Worm (Caenorhabditis elegans): ENCODE measurements around the gene psd-1.
A peak's percentile ranks its signal among the peaks of the same experiment; 100 is the strongest.

The psd-1 gene

DNA sequence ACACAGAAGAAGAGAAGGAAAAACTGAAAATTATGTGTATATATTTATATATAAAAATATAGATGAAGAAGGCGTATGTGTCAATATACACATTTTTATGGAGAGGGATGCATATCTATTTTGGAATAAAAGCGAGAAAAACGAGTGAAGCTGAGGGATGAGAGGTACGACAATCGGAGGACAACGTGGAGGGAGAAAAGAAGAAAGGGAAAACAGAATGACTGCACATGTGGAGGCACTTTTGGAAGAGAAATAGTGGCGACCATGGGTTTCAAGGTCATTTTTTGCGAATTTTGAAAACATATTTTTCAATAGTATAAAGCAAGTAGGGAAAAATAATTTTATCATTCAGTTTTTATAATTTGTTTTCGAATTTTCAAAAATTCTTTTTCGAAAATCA is 17.4 kb upstream of the psd-1 start:
- TF ChIP-seq lin-14 (GFP tag; optimal IDR thresholded peaks at IDR 0.05) (peak; percentile 61), unc-30 (tag; optimal IDR thresholded peaks at IDR 0.05) (no peak), dpl-1 (GFP tag; optimal IDR thresholded peaks at IDR 0.05) (peak in 1 of 3 experiments; percentile 32), ceh-88 (GFP tag; IDR thresholded peaks at IDR 0.05) (no peak), unc-62 (GFP tag; optimal IDR thresholded peaks at IDR 0.05) (no peak), lin-35 (GFP tag; optimal IDR thresholded peaks at IDR 0.05) (peak; percentile 22 to 33), C34B4.2 (tag; optimal IDR thresholded peaks at IDR 0.05) (no peak), grh-1 (GFP tag; IDR thresholded peaks at IDR 0.05) (no peak), lsy-2 (tag; optimal IDR thresholded peaks at IDR 0.05) (peak in 1 of 2 experiments; percentile 28), skn-1 (tag; optimal IDR thresholded peaks at IDR 0.05) (peak; percentile 49), efl-1 (optimal IDR thresholded peaks at IDR 0.05) (peak in 1 of 2 experiments; percentile 5), efl-1 (GFP tag; optimal IDR thresholded peaks at IDR 0.05 in 1 of 2) (no peak), C16A3.4 (tag; optimal IDR thresholded peaks at IDR 0.05) (peak; percentile 22), lin-15B (tag; optimal IDR thresholded peaks at IDR 0.05) (no peak), rnt-1 (tag; optimal IDR thresholded peaks at IDR 0.05) (peak; percentile 4), sptf-1 (tag; optimal IDR thresholded peaks at IDR 0.05) (no peak), ces-1 (GFP tag; optimal IDR thresholded peaks at IDR 0.05) (no peak), mep-1 (tag; optimal IDR thresholded peaks at IDR 0.05) (peak; percentile 69), xbp-1 (tag; optimal IDR thresholded peaks at IDR 0.05) (no peak), blmp-1 (tag; optimal IDR thresholded peaks at IDR 0.05) (peak; percentile 98), snu-23 (GFP tag; optimal IDR thresholded peaks at IDR 0.05) (peak; percentile 10), fkh-10 (GFP tag; optimal IDR thresholded peaks at IDR 0.05) (no peak), egl-13 (tag; optimal IDR thresholded peaks at IDR 0.05) (no peak)

DNA sequence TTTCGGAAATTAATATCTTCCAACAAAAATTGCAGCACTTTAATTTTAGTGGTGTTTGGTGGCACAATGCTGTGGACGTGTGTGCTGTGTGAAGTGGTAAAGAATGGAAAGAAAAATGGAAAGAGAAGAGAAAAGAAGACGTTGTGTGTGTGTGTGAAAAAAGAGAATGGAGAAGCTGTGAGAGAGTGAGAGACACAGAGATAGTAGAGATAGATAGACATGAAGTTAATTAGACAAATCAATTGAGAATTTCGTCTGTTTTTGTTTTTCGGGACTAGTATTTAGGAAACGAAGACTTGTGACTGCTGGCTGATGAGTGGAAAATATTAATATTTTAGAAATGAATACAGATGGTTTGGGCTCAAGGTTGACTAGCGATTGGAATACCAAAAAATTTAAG is 16.0 kb upstream of the psd-1 start:
- TF ChIP-seq skn-1 (tag; optimal IDR thresholded peaks at IDR 0.05), result no peak
- TF ChIP-seq lsy-2 (tag; optimal IDR thresholded peaks at IDR 0.05), result peak in 1 of 2 experiments; percentile 4
- peak; percentile 51 for TF ChIP-seq lin-14 (GFP tag; optimal IDR thresholded peaks at IDR 0.05)
- peak; percentile 12 for TF ChIP-seq dsc-1 (tag; optimal IDR thresholded peaks at IDR 0.05)
- TF ChIP-seq vab-15 (tag; optimal IDR thresholded peaks at IDR 0.05), result no peak
- no peak for TF ChIP-seq lin-39 (tag; optimal IDR thresholded peaks at IDR 0.05)
- no peak for TF ChIP-seq ceh-88 (GFP tag; IDR thresholded peaks at IDR 0.05)
- no peak for TF ChIP-seq mab-9 (GFP tag; IDR thresholded peaks at IDR 0.05)
- TF ChIP-seq nhr-71 (tag; optimal IDR thresholded peaks at IDR 0.05), result peak; percentile 16
- no peak for TF ChIP-seq nhr-11 (tag; optimal IDR thresholded peaks at IDR 0.05)
- TF ChIP-seq ceh-90 (tag; optimal IDR thresholded peaks at IDR 0.05), result no peak
- TF ChIP-seq lir-3 (tag; optimal IDR thresholded peaks at IDR 0.05; ENCODE audit: poor library complexity), result no peak
- TF ChIP-seq mdl-1 (tag; optimal IDR thresholded peaks at IDR 0.05), result no peak
- no peak for TF ChIP-seq nhr-237 (tag; optimal IDR thresholded peaks at IDR 0.05)
- no peak for TF ChIP-seq Y116A8C.19 (tag; optimal IDR thresholded peaks at IDR 0.05; ENCODE audit: borderline replicate concordance)
- no peak for TF ChIP-seq irx-1 (tag; optimal IDR thresholded peaks at IDR 0.05)
- TF ChIP-seq aly-2 (tag; optimal IDR thresholded peaks at IDR 0.05), result no peak
- TF ChIP-seq blmp-1 (tag; optimal IDR thresholded peaks at IDR 0.05), result peak; percentile 17
- no peak for TF ChIP-seq dpl-1 (GFP tag; optimal IDR thresholded peaks at IDR 0.05)
- peak; percentile 9 for TF ChIP-seq snu-23 (GFP tag; optimal IDR thresholded peaks at IDR 0.05)
- TF ChIP-seq zip-4 (GFP tag; optimal IDR thresholded peaks at IDR 0.05), result no peak
- TF ChIP-seq pag-3 (tag; optimal IDR thresholded peaks at IDR 0.05; ENCODE audit: borderline replicate concordance, insufficient read depth), result no peak
- no peak for TF ChIP-seq rnt-1 (tag; optimal IDR thresholded peaks at IDR 0.05)
- no peak for TF ChIP-seq sptf-1 (tag; optimal IDR thresholded peaks at IDR 0.05)

DNA sequence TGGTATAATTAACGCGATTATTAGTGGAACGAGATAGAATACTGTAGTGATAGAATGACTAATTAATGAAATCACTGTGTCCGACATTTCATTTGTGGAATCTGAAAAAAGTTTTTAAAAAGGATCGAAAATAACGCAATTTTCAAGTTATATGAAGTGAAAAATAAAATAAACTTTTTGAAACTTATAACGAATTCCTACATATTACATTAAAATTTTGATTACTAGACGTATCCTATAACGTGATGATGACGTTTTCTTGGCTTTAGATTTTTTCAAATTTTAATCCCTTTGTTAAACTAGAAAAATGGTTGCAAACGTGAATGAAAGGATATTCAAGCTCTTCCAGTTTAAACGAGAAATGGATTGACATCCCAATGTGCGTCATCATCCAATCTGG is 15.3 kb upstream of the psd-1 start, which contains the start of gene algn-11:
Gene algn-11 (minus strand): TSS at position 101 of the 400 bp plus-strand sequence.
- TF ChIP-seq fkh-4 (tag; optimal IDR thresholded peaks at IDR 0.05; ENCODE audit: borderline replicate concordance) (no peak), blmp-1 (tag; optimal IDR thresholded peaks at IDR 0.05) (no peak), nhr-71 (tag; optimal IDR thresholded peaks at IDR 0.05) (no peak), hlh-4 (tag; optimal IDR thresholded peaks at IDR 0.05) (no peak), sptf-1 (tag; optimal IDR thresholded peaks at IDR 0.05) (no peak), aly-2 (tag; optimal IDR thresholded peaks at IDR 0.05) (no peak), skn-1 (tag; optimal IDR thresholded peaks at IDR 0.05) (no peak), pqm-1 (tag; optimal IDR thresholded peaks at IDR 0.05) (no peak), ztf-4 (tag; optimal IDR thresholded peaks at IDR 0.05) (no peak), hlh-17 (GFP tag; optimal IDR thresholded peaks at IDR 0.05; ENCODE audit: borderline replicate concordance) (no peak), fkh-10 (GFP tag; optimal IDR thresholded peaks at IDR 0.05) (no peak), unc-98 (GFP tag; IDR thresholded peaks at IDR 0.05) (no peak), irx-1 (tag; optimal IDR thresholded peaks at IDR 0.05) (no peak), lsy-2 (tag; optimal IDR thresholded peaks at IDR 0.05) (no peak), ceh-90 (tag; optimal IDR thresholded peaks at IDR 0.05) (no peak)

All from whole organism, L1 larva.